Worm (Caenorhabditis elegans): Measurements from ENCODE around the gene nhr-1.

Gene nhr-1

DNA sequence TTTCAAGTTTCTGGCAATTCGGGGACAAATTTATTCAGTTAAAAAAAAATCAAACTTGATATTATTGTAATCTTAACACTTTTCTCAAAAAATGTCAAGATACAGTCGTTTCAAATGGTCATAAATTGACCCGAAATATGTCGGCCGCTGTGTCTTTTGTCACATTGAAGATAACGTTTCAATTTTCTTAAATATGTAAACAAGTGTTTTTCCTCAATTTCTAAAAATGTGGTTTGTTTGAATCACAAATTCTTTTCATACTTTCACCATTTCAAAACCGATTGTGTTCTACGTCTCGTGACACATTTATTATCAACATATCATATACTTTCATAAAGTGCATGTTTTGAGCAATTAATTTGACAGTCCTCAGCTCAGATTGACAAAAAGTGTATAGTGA lies 11.6 kb upstream of the nhr-1 start:
- no peak for TF ChIP-seq B0019.2 (GFP tag; conservative IDR thresholded peaks at IDR 0.05)
- TF ChIP-seq hrde-1 (tag; optimal IDR thresholded peaks at IDR 0.05; ENCODE audit: borderline replicate concordance) = no peak
- TF ChIP-seq hmg-20 (GFP tag; IDR thresholded peaks at IDR 0.05) = no peak
- no peak for TF ChIP-seq K12H6.12 (tag; optimal IDR thresholded peaks at IDR 0.05)
- no peak for TF ChIP-seq Y95B8A.8 (GFP tag; IDR thresholded peaks at IDR 0.05)
- TF ChIP-seq egrh-3 (GFP tag; IDR thresholded peaks at IDR 0.05) = no peak
- no peak for TF ChIP-seq snpc-4 (GFP tag; optimal IDR thresholded peaks at IDR 0.05)
- peak in 3 of 4 experiments; percentile 38 to 90 (median 77) for TF ChIP-seq snpc-4 (tag; optimal IDR thresholded peaks at IDR 0.05)
- no peak for TF ChIP-seq mcd-1 (GFP tag; IDR thresholded peaks at IDR 0.05)

DNA sequence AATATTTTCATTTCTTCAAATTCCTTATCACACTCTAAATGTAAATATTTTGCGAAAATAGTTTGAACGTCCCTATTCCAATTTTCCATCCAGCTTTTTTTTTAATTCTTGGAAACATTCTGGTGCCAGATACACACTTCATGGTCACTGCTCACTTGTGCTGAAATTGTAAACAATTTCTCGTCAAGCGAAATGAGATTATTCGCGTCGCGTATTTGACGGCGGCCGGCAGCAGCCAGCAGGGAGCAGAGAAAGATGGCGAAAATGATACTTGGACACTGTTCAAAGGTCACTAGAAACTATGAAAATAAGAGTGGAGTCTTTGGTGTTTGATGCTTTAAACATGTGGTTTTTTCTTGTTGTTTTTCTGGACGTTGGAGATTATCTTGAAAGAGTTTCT lies 9.4 kb upstream of the nhr-1 start:
- no peak for TF ChIP-seq zim-3 (tag; optimal IDR thresholded peaks at IDR 0.05)
- no peak for TF ChIP-seq nfya-1 (tag; optimal IDR thresholded peaks at IDR 0.05; ENCODE audit: borderline replicate concordance, insufficient read depth)
- no peak for TF ChIP-seq bed-2 (GFP tag; IDR thresholded peaks at IDR 0.05)
- TF ChIP-seq nhr-80 (tag; optimal IDR thresholded peaks at IDR 0.05) = peak; percentile 66
- no peak for TF ChIP-seq T26A5.8 (tag; optimal IDR thresholded peaks at IDR 0.05)

DNA sequence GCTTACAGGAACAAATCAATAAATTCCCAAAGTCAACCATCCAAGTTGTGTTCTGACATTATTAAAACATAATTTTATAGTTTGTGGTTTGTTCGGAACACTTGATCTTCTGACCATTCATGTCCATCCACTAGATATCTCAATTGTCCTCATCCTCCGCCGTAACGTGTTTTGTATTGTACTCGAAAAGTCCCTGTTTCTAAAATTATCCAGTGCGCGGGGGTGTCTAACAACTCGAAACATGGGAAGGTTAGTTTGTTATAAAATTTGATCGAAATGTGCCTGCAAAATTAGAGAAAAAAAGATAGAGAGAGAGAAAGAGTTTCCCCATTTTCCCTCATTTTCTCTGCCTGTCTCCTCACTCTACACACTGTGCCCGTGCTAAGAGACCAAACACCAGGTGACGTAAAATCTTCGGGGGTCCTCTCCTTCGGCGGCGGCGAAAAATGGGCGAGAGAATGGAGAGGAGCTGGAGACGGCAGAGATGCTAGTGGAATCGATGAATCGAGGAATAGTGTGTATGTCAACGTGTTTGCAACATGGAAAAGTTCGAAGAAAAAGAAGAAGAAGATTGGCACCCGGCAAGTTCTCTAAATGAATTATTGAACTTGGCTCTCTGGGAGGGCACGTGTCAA lies 8.2 kb upstream of the nhr-1 start:
- no peak for TF ChIP-seq dpff-1 (tag; optimal IDR thresholded peaks at IDR 0.05)
- TF ChIP-seq ekl-4 (GFP tag; IDR thresholded peaks at IDR 0.05) = no peak
- no peak for TF ChIP-seq egl-44 (GFP tag; IDR thresholded peaks at IDR 0.05)
- TF ChIP-seq nhr-120 (GFP tag; IDR thresholded peaks at IDR 0.05) = no peak
- no peak for TF ChIP-seq ceh-40 (GFP tag; IDR thresholded peaks at IDR 0.05)
- TF ChIP-seq lin-40 (tag; optimal IDR thresholded peaks at IDR 0.05) = peak; percentile 85
- TF ChIP-seq zim-3 (tag; optimal IDR thresholded peaks at IDR 0.05) = no peak
- peak in 1 of 3 experiments; percentile 69 for TF ChIP-seq lin-35 (GFP tag; optimal IDR thresholded peaks at IDR 0.05)
- no peak for TF ChIP-seq ztf-25 (GFP tag; IDR thresholded peaks at IDR 0.05)
- no peak for TF ChIP-seq lsy-27 (tag; optimal IDR thresholded peaks at IDR 0.05; ENCODE audit: borderline replicate concordance, insufficient read depth)
- TF ChIP-seq F55B11.4 (tag; optimal IDR thresholded peaks at IDR 0.05; ENCODE audit: borderline replicate concordance, insufficient read depth) = no peak
- TF ChIP-seq chd-7 (tag; optimal IDR thresholded peaks at IDR 0.05) = no peak
- TF ChIP-seq egrh-3 (GFP tag; IDR thresholded peaks at IDR 0.05) = no peak; the same call in 1 of the 2 replicates
- TF ChIP-seq die-1 (tag; optimal IDR thresholded peaks at IDR 0.05) = no peak
- TF ChIP-seq madf-8 (GFP tag; conservative IDR thresholded peaks at IDR 0.05) = no peak
- peak; percentile 88 for TF ChIP-seq nhr-80 (tag; optimal IDR thresholded peaks at IDR 0.05)
- no peak for TF ChIP-seq tbx-9 (tag; optimal IDR thresholded peaks at IDR 0.05; ENCODE audit: borderline replicate concordance)
- TF ChIP-seq madf-6 (GFP tag; IDR thresholded peaks at IDR 0.05) = no peak
- TF ChIP-seq K12H6.12 (tag; optimal IDR thresholded peaks at IDR 0.05) = peak; percentile 84
- TF ChIP-seq B0261.1 (tag; optimal IDR thresholded peaks at IDR 0.05) = no peak
- 0 out of 2 replicates have a peak, but pooled peaks have one; percentile 58 for TF ChIP-seq C06A6.2 (GFP tag; conservative IDR thresholded peaks at IDR 0.05)
- no peak for TF ChIP-seq ztf-26 (tag; optimal IDR thresholded peaks at IDR 0.05)
- no peak for TF ChIP-seq snpc-1.1 (tag; optimal IDR thresholded peaks at IDR 0.05; ENCODE audit: insufficient read depth)
- TF ChIP-seq atf-7 (tag; optimal IDR thresholded peaks at IDR 0.05) = peak; percentile 91
- TF ChIP-seq tbp1 (GFP tag; optimal IDR thresholded peaks at IDR 0.05) = no peak
- no peak for TF ChIP-seq lag-1 (GFP tag; IDR thresholded peaks at IDR 0.05)
- TF ChIP-seq mes-4 (tag; optimal IDR thresholded peaks at IDR 0.05) = no peak
- TF ChIP-seq attf-3 (GFP tag; conservative IDR thresholded peaks at IDR 0.05) = no peak
- no peak for TF ChIP-seq mcd-1 (GFP tag; IDR thresholded peaks at IDR 0.05)
- TF ChIP-seq let-526 (GFP tag; IDR thresholded peaks at IDR 0.05) = no peak
- no peak for TF ChIP-seq fkh-3 (tag; optimal IDR thresholded peaks at IDR 0.05)
- TF ChIP-seq D2030.7 (GFP tag; IDR thresholded peaks at IDR 0.05) = no peak
- TF ChIP-seq rcor-1 (GFP tag; IDR thresholded peaks at IDR 0.05) = peak; percentile 42; the same call in 1 of the 2 replicates
- TF ChIP-seq B0035.1 (tag; optimal IDR thresholded peaks at IDR 0.05) = no peak
- no peak for TF ChIP-seq athp-1 (tag; optimal IDR thresholded peaks at IDR 0.05)
